Fruit fly (Drosophila melanogaster) S2 (cell line): ENCODE results near the gene betaggt-I.

Experiments used
- CG8478 ChIP-seq: fragments of >200 bp; optimal IDR thresholded peaks from 2 replicates; lab custom pipeline; 2018
- CTCF ChIP-seq, 2 experiments: fragments of >200 bp; optimal IDR thresholded peaks; 2 replicates each; lab custom pipeline; 2018

DNA sequence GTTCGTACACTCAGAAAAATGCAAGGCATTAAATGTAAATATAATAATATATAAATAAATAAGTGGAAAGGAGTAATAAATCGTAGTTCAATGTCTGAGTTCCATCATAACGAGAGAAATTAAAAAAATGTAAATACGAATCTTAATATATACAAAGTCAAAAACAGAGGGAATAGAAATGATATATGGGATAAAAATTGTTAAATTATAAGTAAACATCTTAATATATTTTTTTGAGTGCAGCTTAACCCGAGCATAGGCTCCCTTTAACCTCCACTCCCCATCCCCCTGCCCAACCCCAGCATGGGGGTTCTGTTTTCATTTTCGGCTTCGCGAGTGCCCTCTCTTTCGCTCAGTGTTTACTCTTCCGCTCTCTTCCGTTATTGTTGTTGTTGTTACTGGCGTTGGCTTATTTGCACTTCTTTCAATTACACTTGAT, 29.6 kb upstream of the betaggt-I start:
- TF ChIP-seq CG8478 (no peak), CTCF (optimal IDR thresholded peaks at IDR 0.05; lab: Kevin White, UChicago) (no peak)
